Fruit fly (Drosophila melanogaster) whole organism, prepupa: Measurements from ENCODE around the gene Mondo.

ENCODE experiments used
- Blimp-1 ChIP-seq: fragments of 200-800 bp; sonication (Bioruptor generic); optimal IDR thresholded peaks from 3 replicates; lab custom pipeline; 2017; ENCODE audit warnings: missing biosample characterization, missing genetic modification characterization, mild to moderate bottlenecking, moderate library complexity, missing genetic modification reagents
- CG10631 ChIP-seq: fragments of 200-800 bp; sonication (Bioruptor generic); optimal IDR thresholded peaks from 2 replicates; lab custom pipeline; 2016; ENCODE audit warnings: missing biosample characterization, missing genetic modification characterization
- CG10669 ChIP-seq: fragments of 200-800 bp; sonication (Bioruptor generic); optimal IDR thresholded peaks from 3 replicates; lab custom pipeline; 2018; ENCODE audit warnings: missing biosample characterization, mild to moderate bottlenecking, missing genetic modification characterization, moderate library complexity
- CG11294 ChIP-seq: fragments of 200-800 bp; sonication (Bioruptor generic); IDR thresholded peaks from 2 replicates; pipeline ENCODE4 v1.3.6; 2022; ENCODE audit warnings: missing biosample characterization, missing genetic modification characterization
- CG11762 ChIP-seq: fragments of 200-800 bp; sonication (Bioruptor generic); optimal IDR thresholded peaks from 3 replicates; lab custom pipeline; 2016; ENCODE audit warnings: missing biosample characterization, missing genetic modification characterization; ENCODE audit not compliant: insufficient read depth
- CG11902 ChIP-seq: fragments of 200-800 bp; sonication (Bioruptor generic); optimal IDR thresholded peaks from 3 replicates; lab custom pipeline; 2016; ENCODE audit warnings: missing biosample characterization, missing genetic modification characterization
- CG1621 ChIP-seq: fragments of 200-800 bp; sonication (Bioruptor generic); optimal IDR thresholded peaks from 3 replicates; lab custom pipeline; 2018; ENCODE audit warnings: missing biosample characterization, mild to moderate bottlenecking, missing genetic modification characterization
- CG31627 ChIP-seq: fragments of 200-800 bp; sonication (Bioruptor generic); optimal IDR thresholded peaks from 3 replicates; lab custom pipeline; 2016; ENCODE audit warnings: missing biosample characterization, missing genetic modification characterization
- CG32006 ChIP-seq: fragments of 200-800 bp; sonication (Bioruptor generic); optimal IDR thresholded peaks from 3 replicates; lab custom pipeline; 2017; ENCODE audit warnings: missing biosample characterization, mild to moderate bottlenecking, missing genetic modification characterization
- CG34406 ChIP-seq: fragments of 200-800 bp; sonication (Bioruptor generic); optimal IDR thresholded peaks from 3 replicates; lab custom pipeline; 2016; ENCODE audit warnings: missing biosample characterization, missing genetic modification characterization
- CG6163 ChIP-seq: fragments of 200-800 bp; sonication (Bioruptor generic); IDR thresholded peaks from 3 replicates; pipeline ENCODE4 v1.3.6; 2022; ENCODE audit warnings: missing biosample characterization, missing genetic modification characterization
- CG6276 ChIP-seq: fragments of 200-800 bp; sonication (Bioruptor generic); optimal IDR thresholded peaks from 2 replicates; lab custom pipeline; 2017; ENCODE audit warnings: missing biosample characterization, mild to moderate bottlenecking, missing genetic modification characterization
- CG6792 ChIP-seq: fragments of 200-800 bp; sonication (Bioruptor generic); optimal IDR thresholded peaks from 3 replicates; lab custom pipeline; 2016; ENCODE audit warnings: missing biosample characterization, missing genetic modification characterization
- CG6808 ChIP-seq: fragments of 200-800 bp; sonication (Bioruptor generic); optimal IDR thresholded peaks from 3 replicates; lab custom pipeline; 2017; ENCODE audit warnings: missing biosample characterization, missing genetic modification characterization, mild to moderate bottlenecking, moderate library complexity, missing genetic modification reagents
- CG6854 ChIP-seq: fragments of 200-800 bp; sonication (Bioruptor generic); optimal IDR thresholded peaks from 2 replicates; lab custom pipeline; 2017; ENCODE audit warnings: missing biosample characterization, mild to moderate bottlenecking, missing genetic modification characterization
- CG7368 ChIP-seq: fragments of 200-800 bp; sonication (Bioruptor generic); optimal IDR thresholded peaks from 3 replicates; lab custom pipeline; 2016; ENCODE audit warnings: missing biosample characterization, missing genetic modification characterization
- CG8119 ChIP-seq: fragments of 200-800 bp; sonication (Bioruptor generic); IDR thresholded peaks from 3 replicates; pipeline ENCODE4 v1.3.6; 2022; ENCODE audit warnings: missing biosample characterization, missing genetic modification characterization
- CG8319 ChIP-seq: fragments of 200-800 bp; sonication (Bioruptor generic); optimal IDR thresholded peaks from 3 replicates; lab custom pipeline; 2016; ENCODE audit warnings: missing biosample characterization, missing genetic modification characterization
- Eip78C ChIP-seq: fragments of 200-800 bp; sonication (Bioruptor generic); peaks from one replicate; lab custom pipeline; 2016; ENCODE audit warnings: missing biosample characterization, missing genetic modification characterization
- Eip93F ChIP-seq: fragments of 200-800 bp; sonication (Bioruptor generic); optimal IDR thresholded peaks from 2 replicates; lab custom pipeline; 2016; ENCODE audit warnings: missing biosample characterization, mild to moderate bottlenecking, missing genetic modification characterization
- Ets21C ChIP-seq: fragments of 200-800 bp; sonication (Bioruptor generic); optimal IDR thresholded peaks from 3 replicates; lab custom pipeline; 2016; ENCODE audit warnings: missing biosample characterization, missing genetic modification characterization
- Ets96B ChIP-seq: fragments of 200-800 bp; optimal IDR thresholded peaks from 2 replicates; lab custom pipeline; 2019; ENCODE audit warnings: missing biosample characterization, mild to moderate bottlenecking, missing genetic modification characterization, moderate library complexity
- Gug ChIP-seq: fragments of 200-800 bp; sonication (Bioruptor generic); IDR thresholded peaks from 2 replicates; pipeline ENCODE4 v1.3.6; 2022; ENCODE audit warnings: missing biosample characterization, missing genetic modification characterization
- Hr38 ChIP-seq: sonication (Bioruptor generic); optimal IDR thresholded peaks from 2 replicates; lab custom pipeline; 2016; ENCODE audit warnings: missing biosample characterization, missing genetic modification characterization
- Met ChIP-seq: fragments of 200-800 bp; sonication (Bioruptor generic); optimal IDR thresholded peaks from 3 replicates; lab custom pipeline; 2016; ENCODE audit warnings: missing biosample characterization, missing genetic modification characterization
- OdsH ChIP-seq: fragments of 200-800 bp; sonication (Bioruptor generic); optimal IDR thresholded peaks from 3 replicates; lab custom pipeline; 2016; ENCODE audit warnings: missing biosample characterization, missing genetic modification characterization
- Smox ChIP-seq: fragments of 200-800 bp; sonication (Bioruptor generic); optimal IDR thresholded peaks from 3 replicates; lab custom pipeline; 2016; ENCODE audit warnings: missing biosample characterization, missing genetic modification characterization
- Sox102F ChIP-seq: fragments of 200-800 bp; sonication (Bioruptor generic); optimal IDR thresholded peaks from 2 replicates; lab custom pipeline; 2016; ENCODE audit warnings: missing biosample characterization, mild to moderate bottlenecking, missing genetic modification characterization
- Sox14 ChIP-seq: fragments of 200-800 bp; sonication (Bioruptor generic); optimal IDR thresholded peaks from 3 replicates; lab custom pipeline; 2016; ENCODE audit warnings: missing biosample characterization, missing genetic modification characterization
- acj6 ChIP-seq: fragments of 200-800 bp; sonication (Bioruptor generic); optimal IDR thresholded peaks from 3 replicates; lab custom pipeline; 2016; ENCODE audit warnings: missing biosample characterization, missing genetic modification characterization
- cyc ChIP-seq: fragments of 200-800 bp; sonication (Bioruptor generic); optimal IDR thresholded peaks from 3 replicates; lab custom pipeline; 2016; ENCODE audit warnings: missing biosample characterization, missing genetic modification characterization
- dsx ChIP-seq: fragments of 200-800 bp; optimal IDR thresholded peaks from 3 replicates; lab custom pipeline; 2019; ENCODE audit warnings: missing biosample characterization, mild to moderate bottlenecking, missing genetic modification characterization, moderate library complexity; ENCODE audit not compliant: poor library complexity, severe bottlenecking
- esn ChIP-seq: fragments of 200-800 bp; sonication (Bioruptor generic); optimal IDR thresholded peaks from 2 replicates; lab custom pipeline; 2016; ENCODE audit warnings: missing biosample characterization, mild to moderate bottlenecking, missing genetic modification characterization, moderate library complexity
- fd59A ChIP-seq: fragments of 200-800 bp; sonication (Bioruptor generic); optimal IDR thresholded peaks from 2 replicates; lab custom pipeline; 2017; ENCODE audit warnings: missing biosample characterization, mild to moderate bottlenecking, missing genetic modification characterization, missing genetic modification reagents
- fd85E ChIP-seq: fragments of 200-800 bp; sonication (Bioruptor generic); optimal IDR thresholded peaks from 3 replicates; lab custom pipeline; 2016; ENCODE audit warnings: missing biosample characterization, missing genetic modification characterization
- fkh ChIP-seq: fragments of 200-800 bp; sonication (Bioruptor generic); optimal IDR thresholded peaks from 3 replicates; lab custom pipeline; 2017; ENCODE audit warnings: missing biosample characterization, mild to moderate bottlenecking, missing genetic modification characterization, moderate library complexity
- lz ChIP-seq: fragments of 200-800 bp; sonication (Bioruptor generic); optimal IDR thresholded peaks from 3 replicates; lab custom pipeline; 2016; ENCODE audit warnings: missing biosample characterization, missing genetic modification characterization
- pdm3 ChIP-seq: fragments of 200-800 bp; sonication (Bioruptor generic); optimal IDR thresholded peaks from 3 replicates; lab custom pipeline; 2016; ENCODE audit warnings: missing biosample characterization, missing genetic modification characterization
- spab ChIP-seq: fragments of 200-800 bp; sonication (Bioruptor generic); optimal IDR thresholded peaks from 2 replicates; lab custom pipeline; 2017; ENCODE audit warnings: missing biosample characterization, mild to moderate bottlenecking, missing genetic modification characterization, missing genetic modification reagents
- svp ChIP-seq: fragments of 200-800 bp; sonication (Bioruptor generic); peaks from one replicate; lab custom pipeline; 2016; ENCODE audit warnings: missing biosample characterization, missing genetic modification characterization

The Mondo gene

DNA sequence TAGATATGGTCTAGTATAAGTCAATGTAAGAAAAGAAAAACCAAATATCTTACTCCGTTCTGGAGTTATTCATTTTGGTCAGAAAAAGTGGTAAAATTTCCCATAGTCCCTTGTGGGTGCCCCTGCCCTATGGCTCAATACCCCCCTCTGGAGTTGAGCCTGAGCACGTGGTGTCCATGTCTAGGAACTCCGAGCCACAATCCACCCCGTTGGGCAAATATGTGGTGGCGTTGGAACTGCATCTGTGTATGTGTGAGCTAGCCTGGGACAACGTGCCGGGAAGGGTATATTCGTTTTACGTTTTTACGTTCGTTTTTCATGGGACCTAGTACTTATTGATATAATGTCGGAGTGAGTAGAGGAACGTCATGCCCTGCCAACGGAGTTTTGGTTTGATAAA, 21.0 kb upstream of the Mondo start:
- TF ChIP-seq OdsH (no peak), Eip78C (GFP tag; lab: Kevin White, UChicago) (no peak), CG6163 (no peak)

DNA sequence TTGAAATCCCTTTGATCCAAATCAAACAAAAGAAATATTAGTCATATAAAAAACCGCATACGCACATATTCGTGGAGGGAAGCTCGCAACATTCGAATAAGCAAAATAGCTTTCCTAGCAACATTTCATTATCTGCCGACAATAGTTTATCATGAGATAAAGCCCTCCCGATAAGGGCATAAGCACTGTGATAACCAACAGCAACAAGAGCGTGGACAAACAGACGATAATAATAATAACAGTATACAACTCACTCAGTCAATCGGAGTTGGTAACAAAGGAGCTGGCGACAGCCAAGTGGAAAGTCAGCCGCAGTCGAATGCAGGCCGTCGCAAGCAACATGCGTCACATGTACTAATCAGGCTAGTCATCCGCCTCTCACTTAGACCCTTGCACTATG, 19.5 kb upstream of the Mondo start:
- TF ChIP-seq pdm3 (GFP tag; lab: Kevin White, UChicago) (no peak), Sox14 (peak; percentile 18), Eip78C (GFP tag; lab: Kevin White, UChicago) (peak; percentile 40), fkh (GFP tag; lab: Kevin White, UChicago) (peak; percentile 28)
- TF ChIP-seq, all 60 proteins: peak for 3

DNA sequence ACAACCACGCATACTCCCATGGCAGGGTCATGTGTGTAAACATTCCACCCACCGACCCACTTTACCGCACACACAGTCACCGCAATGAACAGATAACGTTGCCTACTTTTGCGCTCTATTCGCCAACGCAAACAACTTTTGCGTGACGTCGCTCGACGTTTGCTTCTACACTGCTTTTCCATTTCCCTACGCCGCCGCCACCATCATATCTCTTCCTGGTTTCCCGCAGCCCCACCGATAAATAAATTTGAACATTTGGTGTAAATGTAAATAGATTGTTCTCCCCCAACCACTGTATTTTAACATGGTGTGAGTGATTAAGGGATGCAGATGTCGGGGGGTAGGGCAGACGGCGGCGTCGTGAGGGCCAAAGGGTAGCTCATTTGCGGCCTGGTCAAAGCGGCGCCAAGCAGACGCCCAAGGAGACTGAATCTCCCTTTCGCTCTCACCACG, 14.6 kb upstream of the Mondo start:
- TF ChIP-seq Eip93F (GFP tag; lab: Kevin White, UChicago) = no peak
- no peak for TF ChIP-seq CG1621
- TF ChIP-seq acj6 (GFP tag; lab: Kevin White, UChicago) = no peak
- TF ChIP-seq Gug (GFP tag; lab: Robert Waterston, UW) = no peak
- peak; percentile 90 for TF ChIP-seq fkh (GFP tag; lab: Kevin White, UChicago)
- TF ChIP-seq svp (GFP tag; lab: Kevin White, UChicago) = peak; percentile 79
- TF ChIP-seq CG6276 (GFP tag; lab: Kevin White, UChicago) = no peak
- no peak for TF ChIP-seq OdsH
- TF ChIP-seq CG7368 (GFP tag; lab: Kevin White, UChicago) = no peak
- no peak for TF ChIP-seq Met
- TF ChIP-seq CG8119 (GFP tag; lab: Robert Waterston, UW) = no peak

DNA sequence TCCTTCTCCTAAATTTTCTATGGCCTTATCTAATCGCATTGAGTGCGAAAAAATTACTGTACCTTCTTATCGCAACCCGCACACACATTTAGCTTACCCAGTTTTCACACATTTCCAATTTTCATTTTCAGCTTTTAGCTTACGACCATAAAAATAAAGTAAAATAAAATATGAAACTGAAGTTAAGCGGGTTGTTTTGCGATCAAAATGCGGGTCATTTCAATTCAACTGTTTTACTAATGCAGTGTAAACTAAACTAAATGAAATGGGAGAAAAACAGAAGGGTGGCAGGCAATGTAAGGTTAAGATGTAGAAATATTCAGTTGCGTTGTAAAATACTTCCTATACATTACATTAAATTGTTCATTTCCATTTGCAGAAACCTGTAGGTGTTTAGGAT, 12.3 kb upstream of the Mondo start:
- no peak for TF ChIP-seq CG31627 (GFP tag; lab: Kevin White, UChicago)
- no peak for TF ChIP-seq Hr38
- TF ChIP-seq spab (GFP tag; lab: Kevin White, UChicago) = no peak
- TF ChIP-seq CG10631 = no peak

DNA sequence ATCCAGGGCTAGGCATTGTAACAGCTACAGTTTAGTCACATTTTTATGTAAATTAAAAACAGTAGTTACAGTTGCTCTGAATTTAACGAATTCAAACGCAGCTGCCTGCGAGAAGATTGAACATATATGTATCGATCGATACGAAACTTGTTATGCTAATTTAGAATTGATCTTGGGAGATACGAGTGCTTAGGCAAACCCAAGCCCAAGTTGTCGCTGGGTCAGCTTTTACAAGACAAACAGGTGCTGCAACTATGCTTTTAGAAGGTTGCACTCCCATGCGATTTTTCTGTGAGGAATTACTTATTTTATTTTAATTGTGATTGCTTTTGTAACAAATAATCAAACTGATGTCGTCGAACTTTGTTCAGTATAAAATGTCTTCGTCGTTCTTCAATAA, 6.9 kb upstream of the Mondo start:
- TF ChIP-seq Blimp-1 (GFP tag; lab: Kevin White, UChicago) (no peak), CG6854 (GFP tag; lab: Kevin White, UChicago) (no peak), Sox102F (GFP tag; lab: Kevin White, UChicago) (no peak), CG10631 (no peak), Eip93F (GFP tag; lab: Kevin White, UChicago) (no peak), Hr38 (no peak), CG11762 (GFP tag; lab: Kevin White, UChicago) (no peak), CG34406 (GFP tag; lab: Kevin White, UChicago) (no peak), Sox14 (no peak), Eip78C (GFP tag; lab: Kevin White, UChicago) (no peak), Smox (no peak), dsx (no peak), cyc (GFP tag; lab: Kevin White, UChicago) (no peak), CG1621 (no peak)

DNA sequence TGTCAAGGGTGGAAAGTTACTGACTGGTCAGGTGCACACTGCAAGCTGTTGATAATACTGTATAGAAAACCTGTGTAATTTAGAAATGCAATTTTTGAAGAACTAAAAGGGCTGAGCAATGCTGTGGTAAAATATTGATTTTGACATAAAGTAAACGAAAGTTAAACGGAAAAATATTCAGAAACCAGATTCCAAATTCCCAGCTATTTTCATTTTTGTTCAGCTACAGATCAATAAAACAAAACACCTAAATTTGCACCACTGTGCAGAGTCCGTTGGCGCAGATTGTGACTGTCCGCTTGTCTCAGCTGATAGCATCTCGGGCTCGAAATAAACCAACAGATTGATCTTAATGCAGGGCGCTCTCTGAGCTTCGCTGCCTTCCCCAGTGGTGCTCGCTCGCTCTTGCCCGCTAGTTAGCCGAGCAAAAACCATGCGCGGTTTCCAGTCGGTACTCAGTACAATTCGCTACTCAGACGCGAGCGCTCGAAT, 4.1 kb upstream of the Mondo start, which contains the start of gene CG46314:
Gene CG46314 (plus strand): TSS at position 452 of the 492 bp plus-strand sequence.
- TF ChIP-seq Ets21C (GFP tag; lab: Kevin White, UChicago) (peak; percentile 44), fd59A (GFP tag; lab: Kevin White, UChicago) (peak; percentile 29), CG1621 (peak; percentile 70), CG10631 (peak; percentile 53), Eip93F (GFP tag; lab: Kevin White, UChicago) (no peak), CG6792 (GFP tag; lab: Kevin White, UChicago) (peak; percentile 53), Ets96B (peak; percentile 71), OdsH (peak; percentile 61), Gug (GFP tag; lab: Robert Waterston, UW) (peak; percentile 49; the same call in 1 of the 2 replicates), CG34406 (GFP tag; lab: Kevin White, UChicago) (no peak), CG11902 (GFP tag; lab: Kevin White, UChicago) (no peak), lz (GFP tag; lab: Kevin White, UChicago) (peak; percentile 65), Eip78C (GFP tag; lab: Kevin White, UChicago) (peak; percentile 91), fd85E (GFP tag; lab: Kevin White, UChicago) (no peak), CG8319 (GFP tag; lab: Kevin White, UChicago) (peak; percentile 69), Met (peak; percentile 82), esn (GFP tag; lab: Kevin White, UChicago) (peak; percentile 77), CG10669 (peak; percentile 77), CG11294 (GFP tag; lab: Robert Waterston, UW) (no peak), dsx (peak; percentile 30), CG32006 (GFP tag; lab: Kevin White, UChicago) (peak; percentile 56), CG6276 (GFP tag; lab: Kevin White, UChicago) (peak; percentile 60), CG6808 (peak; percentile 78), CG8119 (GFP tag; lab: Robert Waterston, UW) (no peak; the same call in 2 of the 3 replicates)
